Worm (Caenorhabditis elegans): ENCODE results near the gene eif-2Bgamma.
A peak's percentile ranks its signal among the peaks of the same experiment; 100 is the strongest.

The eif-2Bgamma gene

ce11 chrII:6926488-6926887 lies 41.0 kb downstream of the eif-2Bgamma start (continued):
- peak; percentile 50 for TF ChIP-seq nhr-90 (tag; optimal IDR thresholded peaks at IDR 0.05; ENCODE audit: poor library complexity)
- TF ChIP-seq blmp-1 (tag; optimal IDR thresholded peaks at IDR 0.05), result peak; percentile 96
- no peak for TF ChIP-seq dsc-1 (tag; optimal IDR thresholded peaks at IDR 0.05)
- TF ChIP-seq grh-1 (GFP tag; IDR thresholded peaks at IDR 0.05), result no peak
- TF ChIP-seq lin-13 (GFP tag; optimal IDR thresholded peaks at IDR 0.05), result peak; percentile 63
- peak in 2 of 3 experiments; percentile 38 to 72 for TF ChIP-seq ceh-82 (tag; optimal IDR thresholded peaks at IDR 0.05)
- TF ChIP-seq xbp-1 (tag; optimal IDR thresholded peaks at IDR 0.05), result peak; percentile 40
- no peak for TF ChIP-seq pax-3 (tag; optimal IDR thresholded peaks at IDR 0.05)
- no peak for TF ChIP-seq mab-9 (GFP tag; IDR thresholded peaks at IDR 0.05)
- TF ChIP-seq egl-13 (tag; optimal IDR thresholded peaks at IDR 0.05), result peak; percentile 32
- TF ChIP-seq skn-1 (tag; optimal IDR thresholded peaks at IDR 0.05), result peak; percentile 76
- TF ChIP-seq C16A3.4 (tag; optimal IDR thresholded peaks at IDR 0.05), result peak; percentile 1
- peak in 1 of 2 experiments; percentile 36 for TF ChIP-seq egl-27 (tag; optimal IDR thresholded peaks at IDR 0.05)

ce11 chrII:6926054-6926453 lies 41.4 kb downstream of the eif-2Bgamma start:
- TF ChIP-seq blmp-1 (tag; optimal IDR thresholded peaks at IDR 0.05), result no peak
- TF ChIP-seq vab-15 (tag; optimal IDR thresholded peaks at IDR 0.05), result no peak
- TF ChIP-seq swsn-7 (tag; optimal IDR thresholded peaks at IDR 0.05), result no peak
- TF ChIP-seq nhr-12 (tag; optimal IDR thresholded peaks at IDR 0.05), result no peak
- no peak for TF ChIP-seq nhr-85 (tag)
- no peak for TF ChIP-seq ces-1 (GFP tag; optimal IDR thresholded peaks at IDR 0.05)
- TF ChIP-seq mep-1 (tag; optimal IDR thresholded peaks at IDR 0.05), result no peak
- TF ChIP-seq grh-1 (GFP tag; IDR thresholded peaks at IDR 0.05), result no peak
- TF ChIP-seq snpc-4 (tag; optimal IDR thresholded peaks at IDR 0.05), result no peak
- no peak for TF ChIP-seq pqm-1 (tag; optimal IDR thresholded peaks at IDR 0.05)
- TF ChIP-seq lin-13 (GFP tag; optimal IDR thresholded peaks at IDR 0.05), result no peak
- no peak for TF ChIP-seq fkh-4 (tag; optimal IDR thresholded peaks at IDR 0.05; ENCODE audit: borderline replicate concordance)
- TF ChIP-seq dpl-1 (GFP tag; optimal IDR thresholded peaks at IDR 0.05), result no peak

ce11 chrII:6923792-6924191 lies 43.7 kb downstream of the eif-2Bgamma start:
- TF ChIP-seq nhr-47 (tag; optimal IDR thresholded peaks at IDR 0.05) (no peak), ceh-90 (tag; optimal IDR thresholded peaks at IDR 0.05) (no peak), sup-37 (GFP tag; optimal IDR thresholded peaks at IDR 0.05) (no peak)

ce11 chrII:6919363-6919851 lies 48.0 kb downstream of the eif-2Bgamma start, which contains the start of gene B0252.1:
Gene B0252.1 (plus strand): TSS chrII:6919680.
- TF ChIP-seq lin-15B (tag; optimal IDR thresholded peaks at IDR 0.05), result no peak
- no peak for TF ChIP-seq ceh-63 (GFP tag; optimal IDR thresholded peaks at IDR 0.05)
- TF ChIP-seq dpl-1 (GFP tag; optimal IDR thresholded peaks at IDR 0.05), result no peak
- no peak for TF ChIP-seq vab-15 (tag; optimal IDR thresholded peaks at IDR 0.05)
- TF ChIP-seq mef-2 (tag; optimal IDR thresholded peaks at IDR 0.05), result no peak
- TF ChIP-seq ces-1 (GFP tag; optimal IDR thresholded peaks at IDR 0.05), result no peak
- TF ChIP-seq xbp-1 (tag; optimal IDR thresholded peaks at IDR 0.05), result no peak
- no peak for TF ChIP-seq jun-1 (tag; optimal IDR thresholded peaks at IDR 0.05)
- no peak for TF ChIP-seq unc-30 (tag; optimal IDR thresholded peaks at IDR 0.05)
- TF ChIP-seq pag-3 (tag; optimal IDR thresholded peaks at IDR 0.05; ENCODE audit: borderline replicate concordance, insufficient read depth), result no peak
- no peak for TF ChIP-seq hpl-2 (GFP tag; optimal IDR thresholded peaks at IDR 0.05)

- TF ChIP-seq elt-2 (tag; optimal IDR thresholded peaks at IDR 0.05) (peak; percentile 32), lsy-2 (tag; optimal IDR thresholded peaks at IDR 0.05) (no peak)
Observed at ce11 chrII:6918862-6919261, 48.6 kb downstream of the eif-2Bgamma start, which contains the start of gene B0252.5. Gene B0252.5 (minus strand): TSS chrII:6918878.

Data from whole organism, L1 larva.